Fruit fly (Drosophila melanogaster) whole organism, embryonic: Measurements from ENCODE around the gene VhaPPA1-2.
A peak's percentile ranks its signal among the peaks of the same experiment; 100 is the strongest.

ENCODE experiments used
- Antp ChIP-seq: fragments of 200-800 bp; sonication (Bioruptor generic); optimal IDR thresholded peaks from 3 replicates; lab custom pipeline; 2016; ENCODE audit warnings: missing biosample characterization, missing genetic modification characterization
- BtbVII ChIP-seq: fragments of 200-800 bp; sonication (Bioruptor generic); optimal IDR thresholded peaks from 3 replicates; lab custom pipeline; 2017; ENCODE audit warnings: missing biosample characterization, mild to moderate bottlenecking, missing genetic modification characterization
- CG10209 ChIP-seq: fragments of 200-800 bp; sonication (Bioruptor generic); optimal IDR thresholded peaks from 3 replicates; lab custom pipeline; 2017; ENCODE audit warnings: missing biosample characterization, mild to moderate bottlenecking, missing genetic modification characterization, missing genetic modification reagents
- CG1024 ChIP-seq: fragments of 200-800 bp; sonication (Bioruptor generic); IDR thresholded peaks from 2 replicates; pipeline ENCODE4 v1.3.6; 2022; ENCODE audit warnings: missing biosample characterization, missing genetic modification characterization
- CG11398 ChIP-seq: fragments of 200-800 bp; sonication (Bioruptor generic); optimal IDR thresholded peaks from 2 replicates; lab custom pipeline; 2016; ENCODE audit warnings: missing biosample characterization, missing genetic modification characterization
- CG12744 ChIP-seq: fragments of 200-800 bp; sonication (Bioruptor generic); optimal IDR thresholded peaks from 2 replicates; lab custom pipeline; 2016; ENCODE audit warnings: missing biosample characterization, missing genetic modification characterization
- CG13624 ChIP-seq: fragments of 200-800 bp; sonication (Bioruptor generic); optimal IDR thresholded peaks from 2 replicates; lab custom pipeline; 2016; ENCODE audit warnings: missing biosample characterization, missing genetic modification characterization
- CG14441 ChIP-seq: fragments of 200-800 bp; sonication (Bioruptor generic); IDR thresholded peaks from 2 replicates; pipeline ENCODE4 v1.3.6; 2022; ENCODE audit warnings: missing biosample characterization, missing genetic modification characterization
- CG15514 ChIP-seq: fragments of 200-800 bp; sonication (Bioruptor generic); optimal IDR thresholded peaks from 3 replicates; lab custom pipeline; 2017; ENCODE audit warnings: missing biosample characterization, missing genetic modification characterization, mild to moderate bottlenecking, moderate library complexity, missing genetic modification reagents
- CG16779 ChIP-seq: fragments of 200-800 bp; sonication (Bioruptor generic); IDR thresholded peaks from 2 replicates; pipeline ENCODE4 v1.3.6; 2022; ENCODE audit warnings: missing biosample characterization, missing genetic modification characterization
- CG16863 ChIP-seq: fragments of 200-800 bp; sonication (Bioruptor generic); optimal IDR thresholded peaks from 3 replicates; lab custom pipeline; 2016; ENCODE audit warnings: missing biosample characterization, missing genetic modification characterization
- CG18011 ChIP-seq: fragments of 200-800 bp; sonication (Bioruptor generic); optimal IDR thresholded peaks from 2 replicates; lab custom pipeline; 2017; ENCODE audit warnings: missing biosample characterization, missing genetic modification characterization, mild to moderate bottlenecking, moderate library complexity, missing genotype
- CG2202 ChIP-seq: fragments of 200-800 bp; sonication (Bioruptor generic); optimal IDR thresholded peaks from 2 replicates; lab custom pipeline; 2018; ENCODE audit warnings: missing biosample characterization, mild to moderate bottlenecking, missing genetic modification characterization
- CG3726 ChIP-seq: fragments of 200-800 bp; sonication (Bioruptor generic); IDR thresholded peaks from 3 replicates; pipeline ENCODE4, ENCODE4 v1.3.6; 2022; ENCODE audit warnings: missing biosample characterization, missing genetic modification characterization
- CG4282 ChIP-seq: fragments of 200-800 bp; sonication (Bioruptor generic); optimal IDR thresholded peaks from 2 replicates; lab custom pipeline; 2016; ENCODE audit warnings: missing biosample characterization, missing genetic modification characterization
- CG4360 ChIP-seq: fragments of 200-800 bp; sonication (Bioruptor generic); IDR thresholded peaks from 2 replicates; pipeline ENCODE4 v1.3.6; 2022; ENCODE audit warnings: missing biosample characterization, missing genetic modification characterization
- CG4404 ChIP-seq: fragments of 200-800 bp; sonication (Bioruptor generic); IDR thresholded peaks from 2 replicates; pipeline ENCODE4 v1.3.6; 2022; ENCODE audit warnings: missing biosample characterization, missing genetic modification characterization
- CG6854 ChIP-seq: fragments of 200-800 bp; sonication (Bioruptor generic); optimal IDR thresholded peaks from 3 replicates; lab custom pipeline; 2017; ENCODE audit warnings: missing biosample characterization, mild to moderate bottlenecking, missing genetic modification characterization
- CG7556 ChIP-seq: fragments of 200-800 bp; sonication (Bioruptor generic); optimal IDR thresholded peaks from 2 replicates; lab custom pipeline; 2017; ENCODE audit warnings: missing biosample characterization, mild to moderate bottlenecking, missing genetic modification characterization
- CG8281 ChIP-seq: fragments of 200-800 bp; sonication (Bioruptor generic); optimal IDR thresholded peaks from 2 replicates; lab custom pipeline; 2018; ENCODE audit warnings: missing biosample characterization, mild to moderate bottlenecking, missing genetic modification characterization, moderate library complexity
- Dfd ChIP-seq, 2 experiments: fragments of >200 bp; optimal IDR thresholded peaks; 2 replicates each; lab custom pipeline; 2017; ENCODE audit warnings: missing biosample characterization in 2 of 2, missing genetic modification characterization in 2 of 2
- E2f1 ChIP-seq: fragments of 200-800 bp; sonication (Bioruptor generic); IDR thresholded peaks from 2 replicates; pipeline ENCODE4 v1.3.6; 2022; ENCODE audit warnings: missing biosample characterization, missing genetic modification characterization
- Ets97D ChIP-seq: fragments of 200-800 bp; sonication (Bioruptor generic); optimal IDR thresholded peaks from 3 replicates; lab custom pipeline; 2016; ENCODE audit warnings: missing biosample characterization, missing genetic modification characterization
- Fer3 ChIP-seq: fragments of 200-800 bp; sonication (Bioruptor generic); optimal IDR thresholded peaks from 2 replicates; lab custom pipeline; 2018; ENCODE audit warnings: missing biosample characterization, mild to moderate bottlenecking, missing genetic modification characterization, moderate library complexity
- HmgD ChIP-seq: fragments of 200-800 bp; sonication (Bioruptor generic); optimal IDR thresholded peaks from 3 replicates; lab custom pipeline; 2016; ENCODE audit warnings: missing biosample characterization, missing genetic modification characterization
- Lhr ChIP-seq: fragments of 200-800 bp; sonication (Bioruptor generic); optimal IDR thresholded peaks from 3 replicates; lab custom pipeline; 2017; ENCODE audit warnings: mild to moderate bottlenecking, missing biosample characterization, missing genetic modification reagents, missing genetic modification characterization
- Mad ChIP-seq: fragments of 200-800 bp; sonication (Bioruptor generic); optimal IDR thresholded peaks from 2 replicates; lab custom pipeline; 2016; ENCODE audit warnings: missing biosample characterization, missing genetic modification characterization
- Neu2 ChIP-seq: fragments of 200-800 bp; sonication (Bioruptor generic); optimal IDR thresholded peaks from 3 replicates; lab custom pipeline; 2016; ENCODE audit warnings: missing biosample characterization, missing genetic modification characterization, borderline replicate concordance
- Nf-YA ChIP-seq: fragments of 200-800 bp; sonication (Bioruptor generic); IDR thresholded peaks from 2 replicates; pipeline ENCODE4 v1.3.6; 2022; ENCODE audit warnings: missing biosample characterization, missing genetic modification characterization
- Sry-δ ChIP-seq: fragments of 200-800 bp; sonication (Bioruptor generic); optimal IDR thresholded peaks from 2 replicates; lab custom pipeline; 2016; ENCODE audit warnings: missing biosample characterization, missing genetic modification characterization
- chm ChIP-seq: fragments of 200-800 bp; sonication (Bioruptor generic); IDR thresholded peaks from 2 replicates; pipeline ENCODE4 v1.3.6; 2022; ENCODE audit warnings: missing biosample characterization, missing genetic modification characterization
- ci ChIP-seq: fragments of 200-800 bp; sonication (Bioruptor generic); IDR thresholded peaks from 3 replicates; pipeline ENCODE4 v1.3.6; 2022; ENCODE audit warnings: missing biosample characterization, missing genetic modification characterization
- dati ChIP-seq: fragments of 200-800 bp; sonication (Bioruptor generic); IDR thresholded peaks from 2 replicates; pipeline ENCODE4 v1.3.6; 2022; ENCODE audit warnings: missing biosample characterization, missing genetic modification characterization
- disco-r ChIP-seq: fragments of 200-800 bp; sonication (Bioruptor generic); optimal IDR thresholded peaks from 2 replicates; lab custom pipeline; 2016; ENCODE audit warnings: missing biosample characterization, missing genetic modification characterization
- dpn ChIP-seq, 2 experiments: fragments of 200-800 bp; sonication (Bioruptor generic); optimal IDR thresholded peaks; 3 replicates each; lab custom pipeline; 2016; ENCODE audit warnings: missing biosample characterization in 2 of 2, missing genetic modification characterization in 2 of 2
- en ChIP-seq: fragments of 200-800 bp; sonication (Bioruptor generic); optimal IDR thresholded peaks from 2 replicates; lab custom pipeline; 2016; ENCODE audit warnings: missing biosample characterization, missing genetic modification characterization
- eve ChIP-seq, 2 experiments: fragments of >200 bp; optimal IDR thresholded peaks; 2 replicates each; lab custom pipeline; 2017; ENCODE audit warnings: missing biosample characterization in 2 of 2, missing genetic modification characterization in 2 of 2
- eyg ChIP-seq: fragments of 200-800 bp; sonication (Bioruptor generic); optimal IDR thresholded peaks from 3 replicates; lab custom pipeline; 2016; ENCODE audit warnings: missing biosample characterization, missing genetic modification characterization
- h ChIP-seq: fragments of >200 bp; optimal IDR thresholded peaks from 2 replicates; lab custom pipeline; 2017
- nom ChIP-seq: fragments of 200-800 bp; sonication (Bioruptor generic); optimal IDR thresholded peaks from 2 replicates; lab custom pipeline; 2017; ENCODE audit warnings: missing biosample characterization, missing genetic modification characterization, mild to moderate bottlenecking, moderate library complexity, missing genetic modification reagents
- pb ChIP-seq: fragments of 200-800 bp; sonication (Bioruptor generic); optimal IDR thresholded peaks from 3 replicates; lab custom pipeline; 2016; ENCODE audit warnings: missing biosample characterization, missing genetic modification characterization
- pnt ChIP-seq: fragments of 200-800 bp; sonication (Bioruptor generic); optimal IDR thresholded peaks from 3 replicates; lab custom pipeline; 2016; ENCODE audit warnings: missing biosample characterization, missing genetic modification characterization
- pzg ChIP-seq: fragments of 200-800 bp; sonication (Bioruptor generic); optimal IDR thresholded peaks from 3 replicates; lab custom pipeline; 2018; ENCODE audit warnings: missing biosample characterization, mild to moderate bottlenecking, missing genetic modification characterization, moderate library complexity
- ro ChIP-seq: fragments of 200-800 bp; sonication (Bioruptor generic); IDR thresholded peaks from 2 replicates; pipeline ENCODE4 v1.3.6; 2022; ENCODE audit warnings: missing biosample characterization, missing genetic modification characterization
- salm ChIP-seq: fragments of 200-800 bp; sonication (Bioruptor generic); optimal IDR thresholded peaks from 2 replicates; lab custom pipeline; 2018; ENCODE audit warnings: missing biosample characterization, mild to moderate bottlenecking, missing genetic modification characterization
- so ChIP-seq: fragments of 200-800 bp; sonication (Bioruptor generic); IDR thresholded peaks from 3 replicates; pipeline ENCODE4 v1.3.6; 2022; ENCODE audit warnings: missing biosample characterization, missing genetic modification characterization
- trh ChIP-seq: fragments of 200-800 bp; sonication (Bioruptor generic); optimal IDR thresholded peaks from 2 replicates; lab custom pipeline; 2016; ENCODE audit warnings: missing biosample characterization, missing genetic modification characterization
- tup ChIP-seq: fragments of 200-800 bp; sonication (Bioruptor generic); optimal IDR thresholded peaks from 2 replicates; lab custom pipeline; 2016; ENCODE audit warnings: missing biosample characterization, mild to moderate bottlenecking, missing genetic modification characterization, moderate library complexity
- unc-4 ChIP-seq: fragments of 200-800 bp; sonication (Bioruptor generic); IDR thresholded peaks from 2 replicates; pipeline ENCODE4 v1.3.6; 2022; ENCODE audit warnings: missing biosample characterization, missing genetic modification characterization; ENCODE audit not compliant: partially characterized antibody
- unpg ChIP-seq: fragments of 200-800 bp; sonication (Bioruptor generic); optimal IDR thresholded peaks from 3 replicates; lab custom pipeline; 2018; ENCODE audit warnings: missing biosample characterization, mild to moderate bottlenecking, missing genetic modification characterization, moderate library complexity

VhaPPA1-2 gene

dm6 chr3R:14901408-14902352, 1.6 kb upstream of the VhaPPA1-2 start, which contains the start of gene RpS5b (continued):
- TF ChIP-seq Nf-YA (no peak), Mad (GFP tag; lab: Kevin White, UChicago) (no peak), CG4282 (GFP tag; lab: Kevin White, UChicago) (no peak), Antp (GFP tag; lab: Kevin White, UChicago) (no peak), chm (no peak), CG18011 (GFP tag; lab: Kevin White, UChicago) (no peak), Ets97D (GFP tag; lab: Kevin White, UChicago) (peak; percentile 80), CG11398 (no peak), Dfd (GFP tag; optimal IDR thresholded peaks at IDR 0.05; lab: Kevin White, UChicago) (no peak), eve (GFP tag; optimal IDR thresholded peaks at IDR 0.05; lab: Kevin White, UChicago) (no peak), CG12744 (no peak), nom (GFP tag; lab: Kevin White, UChicago) (peak; percentile 43), en (GFP tag; lab: Kevin White, UChicago) (no peak), CG16779 (GFP tag; lab: Robert Waterston, UW) (no peak), Neu2 (GFP tag; lab: Kevin White, UChicago) (no peak), ci (no peak), trh (GFP tag; lab: Kevin White, UChicago) (no peak), CG14441 (GFP tag; lab: Robert Waterston, UW) (no peak), unpg (no peak), pzg (peak; percentile 52), CG2202 (no peak), CG4360 (GFP tag; lab: Robert Waterston, UW) (no peak), unc-4 (GFP tag; lab: Robert Waterston, UW) (no peak), BtbVII (GFP tag; lab: Kevin White, UChicago) (no peak), salm (tag; lab: Kevin White, UChicago) (no peak), disco-r (no peak), Sry-δ (GFP tag; lab: Kevin White, UChicago) (peak; percentile 10), CG4404 (GFP tag; lab: Robert Waterston, UW) (no peak), tup (GFP tag; lab: Kevin White, UChicago) (no peak), CG13624 (GFP tag; lab: Kevin White, UChicago) (no peak), CG6854 (GFP tag; lab: Kevin White, UChicago) (no peak), pnt (GFP tag; lab: Kevin White, UChicago) (no peak), Fer3 (peak; percentile 3), E2f1 (GFP tag; lab: Robert Waterston, UW) (no peak), CG16863 (no peak), dati (GFP tag; lab: Robert Waterston, UW) (0 out of 2 replicates have a peak, but pooled peaks have one; percentile 1), dpn (GFP tag; optimal IDR thresholded peaks at IDR 0.05; lab: Kevin White, UChicago) (no peak), so (GFP tag; lab: Robert Waterston, UW) (no peak), CG15514 (GFP tag; lab: Kevin White, UChicago) (peak; percentile 65), ro (GFP tag; lab: Robert Waterston, UW) (no peak), Lhr (GFP tag; lab: Kevin White, UChicago) (no peak), CG7556 (GFP tag; lab: Kevin White, UChicago) (no peak), pb (no peak), CG3726 (GFP tag; lab: Robert Waterston, UW) (no peak), HmgD (no peak), CG10209 (no peak), CG8281 (tag; lab: Kevin White, UChicago) (no peak), CG1024 (no peak), h (lab: Kevin White, UChicago) (no peak), eyg (GFP tag; lab: Kevin White, UChicago) (no peak)
